Worm (Caenorhabditis elegans) whole organism, midembryonic: ENCODE results near the gene haf-1.

ENCODE experiments used
- T22C8.4 ChIP-seq: fragments of 200-800 bp; sonication (Bioruptor generic); IDR thresholded peaks from 2 replicates; pipeline ENCODE4 v1.3.6; 2022; ENCODE audit warnings: missing genetic modification characterization, missing compliant biosample characterization
- cog-1 ChIP-seq: sonication (generic microtip); optimal IDR thresholded peaks from 2 replicates; lab custom pipeline; 2016; ENCODE audit warnings: missing genetic modification characterization, missing compliant biosample characterization
- flt-1 ChIP-seq: fragments of 200-800 bp; sonication (Bioruptor generic); IDR thresholded peaks from 2 replicates; pipeline ENCODE4 v1.3.6; 2022; ENCODE audit warnings: missing genetic modification characterization, missing compliant biosample characterization
- klf-2 ChIP-seq: fragments of 200-800 bp; sonication (Bioruptor generic); conservative IDR thresholded peaks from 2 replicates; pipeline ENCODE4 v1.3.6; 2022; ENCODE audit warnings: missing genetic modification reagents, missing genetic modification characterization, missing compliant biosample characterization
- med-1 ChIP-seq: sonication (generic microtip); optimal IDR thresholded peaks from 2 replicates; lab custom pipeline; 2017; ENCODE audit warnings: missing genetic modification characterization, mild to moderate bottlenecking, missing compliant biosample characterization, antibody characterized with exemption, missing genetic modification reagents; ENCODE audit not compliant: insufficient read depth
- ref-1 ChIP-seq: fragments of 200-800 bp; sonication (Bioruptor generic); conservative IDR thresholded peaks from 2 replicates; pipeline ENCODE4 v1.3.6; 2022; ENCODE audit warnings: missing genetic modification reagents, missing genetic modification characterization, missing compliant biosample characterization
- tab-1 ChIP-seq: fragments of 200-800 bp; sonication (Bioruptor generic); IDR thresholded peaks from 2 replicates; pipeline ENCODE4 v1.3.6; 2022; ENCODE audit warnings: missing genetic modification characterization, missing compliant biosample characterization
- ztf-23 ChIP-seq: fragments of 200-800 bp; sonication (Bioruptor generic); IDR thresholded peaks from 2 replicates; pipeline ENCODE4 v1.3.6; 2022; ENCODE audit warnings: missing genetic modification reagents, missing genetic modification characterization, missing compliant biosample characterization
- ztf-29 ChIP-seq: fragments of 200-800 bp; sonication (Bioruptor generic); IDR thresholded peaks from 2 replicates; pipeline ENCODE4 v1.3.6; 2022; ENCODE audit warnings: missing genetic modification reagents, missing genetic modification characterization, missing compliant biosample characterization

haf-1 gene

DNA sequence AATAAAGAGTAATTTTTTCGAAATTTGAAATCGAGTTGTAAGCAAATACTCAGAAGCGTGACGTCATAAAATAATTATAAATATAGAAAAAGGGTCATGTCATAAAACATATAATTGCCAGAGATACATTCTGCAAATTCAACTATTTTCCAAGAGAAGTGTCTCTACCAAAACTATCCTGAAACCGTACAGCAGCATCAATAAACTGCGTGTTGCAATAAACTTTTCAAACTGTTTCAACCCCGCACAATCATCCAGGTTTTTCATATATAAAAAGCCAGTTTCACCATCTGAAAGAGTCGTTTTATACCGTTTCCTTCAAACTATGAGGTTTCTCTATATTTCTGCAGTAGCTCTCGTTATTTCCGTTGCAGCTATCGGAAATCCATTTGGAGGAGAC, 32.7 kb upstream of the haf-1 start, which contains the start of gene C49C3.11:
C49C3.11 (plus strand) TSS at position 301 of the 400 bp plus-strand sequence.
- TF ChIP-seq tab-1: no peak
- TF ChIP-seq ztf-29 (GFP tag; lab: Robert Waterston, UW): no peak
- TF ChIP-seq med-1 (GFP tag; lab: Kevin White, UChicago): no peak
- TF ChIP-seq ztf-23 (GFP tag; lab: Robert Waterston, UW): no peak
- TF ChIP-seq T22C8.4 (GFP tag; lab: Robert Waterston, UW): no peak
- no peak for TF ChIP-seq ref-1
- TF ChIP-seq klf-2 (GFP tag; lab: Robert Waterston, UW): no peak
- TF ChIP-seq cog-1 (tag; lab: Kevin White, UChicago): no peak
- no peak for TF ChIP-seq flt-1 (GFP tag; lab: Robert Waterston, UW)

DNA sequence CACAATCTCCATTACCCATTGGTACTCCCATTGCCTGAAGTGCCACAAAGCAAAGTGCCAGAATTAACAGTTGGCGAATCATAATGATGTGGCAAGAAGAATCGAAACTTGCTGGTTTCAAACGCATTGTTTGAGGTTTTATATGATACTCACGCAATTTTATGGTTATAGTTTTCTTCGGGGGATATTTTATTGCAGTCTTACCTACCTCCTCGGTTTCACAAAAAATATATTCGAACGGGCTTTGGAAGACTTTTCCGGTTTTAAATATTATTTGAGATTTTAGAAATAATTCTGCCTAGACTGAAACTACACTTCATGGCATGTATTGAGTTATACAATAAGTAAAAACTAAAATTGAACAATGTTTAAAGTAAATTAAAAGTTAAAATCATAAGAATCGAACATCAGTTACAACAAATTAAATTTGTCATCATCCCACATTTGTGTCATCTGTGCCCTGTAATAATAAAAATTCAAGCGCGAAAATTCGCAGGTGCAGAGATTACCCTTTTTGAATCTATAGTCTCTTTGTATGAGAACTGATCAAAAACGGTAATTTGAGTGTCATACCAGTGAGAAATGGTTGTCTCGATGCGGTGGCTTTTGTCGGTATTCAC, 29.5 kb upstream of the haf-1 start, which contains the start of the genes clec-197 and clec-198:
clec-197 (minus strand) TSS at position 101 of the 620 bp plus-strand sequence.
clec-198 (plus strand) TSS at position 570 of the 620 bp plus-strand sequence.
- TF ChIP-seq med-1 (GFP tag; lab: Kevin White, UChicago) (no peak), ztf-29 (GFP tag; lab: Robert Waterston, UW) (no peak), klf-2 (GFP tag; lab: Robert Waterston, UW) (no peak), cog-1 (tag; lab: Kevin White, UChicago) (no peak), ztf-23 (GFP tag; lab: Robert Waterston, UW) (no peak), T22C8.4 (GFP tag; lab: Robert Waterston, UW) (no peak), tab-1 (no peak), ref-1 (no peak), flt-1 (GFP tag; lab: Robert Waterston, UW) (no peak)

ce11 chrIV:17351586-17351985, 24.6 kb upstream of the haf-1 start, which contains the start of gene clec-199:
Gene clec-199, plus strand, starts transcription at chrIV:17351886.
- TF ChIP-seq med-1 (GFP tag; lab: Kevin White, UChicago) (no peak), klf-2 (GFP tag; lab: Robert Waterston, UW) (no peak), tab-1 (no peak), cog-1 (tag; lab: Kevin White, UChicago) (no peak), ztf-23 (GFP tag; lab: Robert Waterston, UW) (no peak), ref-1 (no peak)

- no peak for TF ChIP-seq T22C8.4 (GFP tag; lab: Robert Waterston, UW)
- no peak for TF ChIP-seq med-1 (GFP tag; lab: Kevin White, UChicago)
- no peak for TF ChIP-seq tab-1
- no peak for TF ChIP-seq klf-2 (GFP tag; lab: Robert Waterston, UW)
- TF ChIP-seq ztf-23 (GFP tag; lab: Robert Waterston, UW): no peak
- no peak for TF ChIP-seq flt-1 (GFP tag; lab: Robert Waterston, UW)
- no peak for TF ChIP-seq ref-1
- TF ChIP-seq cog-1 (tag; lab: Kevin White, UChicago): no peak
- TF ChIP-seq ztf-29 (GFP tag; lab: Robert Waterston, UW): no peak
These were observed 15.1 kb upstream of the haf-1 start, which contains the start of gene clec-202 for ce11 chrIV:17361143-17361542. Gene clec-202, plus strand, starts transcription at chrIV:17361443.

ce11 chrIV:17367294-17367693, 8.9 kb upstream of the haf-1 start, which contains the start of gene zipt-17:
Gene zipt-17, minus strand, starts transcription at chrIV:17367394.
- TF ChIP-seq med-1 (GFP tag; lab: Kevin White, UChicago) (no peak), ztf-29 (GFP tag; lab: Robert Waterston, UW) (no peak), ref-1 (no peak), ztf-23 (GFP tag; lab: Robert Waterston, UW) (no peak), klf-2 (GFP tag; lab: Robert Waterston, UW) (no peak), cog-1 (tag; lab: Kevin White, UChicago) (no peak), flt-1 (GFP tag; lab: Robert Waterston, UW) (no peak), tab-1 (no peak), T22C8.4 (GFP tag; lab: Robert Waterston, UW) (no peak)

DNA sequence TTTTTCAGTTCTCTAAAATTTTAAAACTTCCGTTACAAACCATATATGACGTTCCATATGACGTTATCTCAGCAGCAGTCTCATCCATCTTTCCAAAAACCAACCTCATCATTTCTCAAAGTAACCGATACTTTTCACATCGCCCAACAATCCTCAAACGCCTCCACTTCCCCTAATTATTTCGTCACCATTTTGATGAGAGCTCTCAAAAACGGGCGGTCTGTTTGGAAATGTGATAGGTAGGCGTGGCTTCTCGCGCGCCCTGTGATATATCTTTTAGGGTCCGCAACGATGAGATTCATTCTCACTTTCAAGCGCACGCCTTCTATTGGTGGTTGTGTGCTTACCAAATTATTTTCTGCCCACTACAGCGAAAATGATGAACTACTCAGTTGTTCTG, 7.9 kb upstream of the haf-1 start, which contains the start of gene trh-1:
trh-1 (plus strand) TSS at position 301 of the 400 bp plus-strand sequence.
- no peak for TF ChIP-seq tab-1
- TF ChIP-seq ref-1: no peak
- TF ChIP-seq med-1 (GFP tag; lab: Kevin White, UChicago): no peak
- TF ChIP-seq flt-1 (GFP tag; lab: Robert Waterston, UW): no peak
- no peak for TF ChIP-seq cog-1 (tag; lab: Kevin White, UChicago)
- no peak for TF ChIP-seq ztf-29 (GFP tag; lab: Robert Waterston, UW)
- TF ChIP-seq klf-2 (GFP tag; lab: Robert Waterston, UW): no peak
- TF ChIP-seq ztf-23 (GFP tag; lab: Robert Waterston, UW): no peak
- TF ChIP-seq T22C8.4 (GFP tag; lab: Robert Waterston, UW): no peak

DNA sequence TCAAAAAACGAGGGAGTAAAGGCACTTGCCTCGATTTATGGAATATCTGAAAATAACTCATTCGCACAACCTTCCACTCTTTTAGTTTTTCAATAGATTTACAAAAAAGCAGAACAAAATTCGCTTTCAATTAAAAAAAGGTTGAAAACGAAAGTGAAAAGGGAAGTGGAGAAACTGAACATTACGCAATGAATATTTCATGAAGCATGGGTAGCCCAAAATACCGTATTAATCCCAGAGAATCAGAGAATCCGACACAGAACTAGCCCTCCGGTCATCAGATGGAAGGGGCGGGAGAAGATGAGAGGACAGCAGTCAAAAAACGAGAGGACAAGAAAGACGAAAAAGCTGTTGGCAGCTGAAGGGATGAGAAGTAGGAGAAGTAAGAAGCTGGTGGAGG, 4.8 kb upstream of the haf-1 start, which contains the start of gene C30H6.5:
C30H6.5 (plus strand) TSS at position 301 of the 400 bp plus-strand sequence.
- TF ChIP-seq ztf-29 (GFP tag; lab: Robert Waterston, UW): no peak
- TF ChIP-seq T22C8.4 (GFP tag; lab: Robert Waterston, UW): no peak
- no peak for TF ChIP-seq tab-1
- TF ChIP-seq klf-2 (GFP tag; lab: Robert Waterston, UW): no peak
- no peak for TF ChIP-seq ztf-23 (GFP tag; lab: Robert Waterston, UW)
- no peak for TF ChIP-seq ref-1
- TF ChIP-seq flt-1 (GFP tag; lab: Robert Waterston, UW): no peak
- TF ChIP-seq med-1 (GFP tag; lab: Kevin White, UChicago): no peak
- TF ChIP-seq cog-1 (tag; lab: Kevin White, UChicago): no peak

- TF ChIP-seq tab-1 (no peak), ztf-23 (GFP tag; lab: Robert Waterston, UW) (no peak), ztf-29 (GFP tag; lab: Robert Waterston, UW) (no peak), flt-1 (GFP tag; lab: Robert Waterston, UW) (no peak), ref-1 (no peak), cog-1 (tag; lab: Kevin White, UChicago) (no peak), klf-2 (GFP tag; lab: Robert Waterston, UW) (no peak)
These were observed 3.9 kb downstream of the haf-1 start, which contains the start of the genes C30H6.9 and dlat-2 for ce11 chrIV:17380061-17380680. Gene C30H6.9, minus strand, starts transcription at chrIV:17380170. Gene dlat-2, plus strand, starts transcription at chrIV:17380626.
